Worm (Caenorhabditis elegans) whole organism, mixed stage, embryonic: ENCODE data around the gene mak-2.

Experiments used
- ceh-83 ChIP-seq: fragments of 200-800 bp; sonication (Bioruptor generic); optimal IDR thresholded peaks from 2 replicates; lab custom pipeline; 2018; ENCODE audit warnings: mild to moderate bottlenecking, missing genetic modification characterization, missing compliant biosample characterization
- nhr-28 ChIP-seq: fragments of 150-350 bp; optimal IDR thresholded peaks from 2 replicates; lab custom pipeline; 2014; ENCODE audit warnings: missing biosample characterization, missing genetic modification characterization
- pha-4 ChIP-seq: fragments of 150-350 bp; optimal IDR thresholded peaks from 2 replicates; lab custom pipeline; 2018; ENCODE audit warnings: missing biosample characterization, missing genetic modification reagents, missing genetic modification characterization
- snpc-4 ChIP-seq: fragments of 150-350 bp; optimal IDR thresholded peaks from 2 replicates; lab custom pipeline; 2014; ENCODE audit warnings: missing biosample characterization, missing genetic modification characterization
- unc-39 ChIP-seq: fragments of 150-350 bp; optimal IDR thresholded peaks from 2 replicates; lab custom pipeline; 2014; ENCODE audit warnings: missing biosample characterization, missing genetic modification characterization

ce11 chrIV:927510-927909 lies 42.4 kb downstream of the mak-2 start:
- TF ChIP-seq ceh-83 (no peak), snpc-4 (tag; lab: Kevin White, UChicago) (no peak), pha-4 (tag; lab: Kevin White, UChicago) (no peak), unc-39 (tag; lab: Kevin White, UChicago) (no peak), nhr-28 (no peak)
